Fruit fly (Drosophila melanogaster): ENCODE data around the gene LeuRS.

The LeuRS gene

dm6 chr2L:3478034-3478880 is 36.2 kb downstream of the LeuRS start, which contains the start of gene Thor (continued):
- TF ChIP-seq chn (GFP tag; optimal IDR thresholded peaks at IDR 0.05) (peak; percentile 64), CG18764 (GFP tag; optimal IDR thresholded peaks at IDR 0.05) (peak; percentile 52), unc-4 (GFP tag; IDR thresholded peaks at IDR 0.05; ENCODE audit: partially characterized antibody) (peak; percentile 39; the same call in 1 of the 2 replicates)

- TF ChIP-seq sisA (GFP tag; IDR thresholded peaks at IDR 0.05) (peak; percentile 21; the same call in 1 of the 2 replicates), CG9932 (GFP tag; IDR thresholded peaks at IDR 0.05) (peak; percentile 51), dmrt99B (tag; optimal IDR thresholded peaks at IDR 0.05) (peak; percentile 53), Bgb (GFP tag; IDR thresholded peaks at IDR 0.05; ENCODE audit: partially characterized antibody) (peak; percentile 20; the same call in 1 of the 2 replicates), gem (tag; optimal IDR thresholded peaks at IDR 0.05) (peak; percentile 64), Hsf (GFP tag; optimal IDR thresholded peaks at IDR 0.05) (peak; percentile 41), pb (GFP tag; optimal IDR thresholded peaks at IDR 0.05) (peak; percentile 14), esg (GFP tag; conservative IDR thresholded peaks at IDR 0.05) (0 out of 2 replicates have a peak, but pooled peaks have one; percentile 6), row (GFP tag; IDR thresholded peaks at IDR 0.05) (peak; percentile 76), CG16813 (GFP tag; IDR thresholded peaks at IDR 0.05; ENCODE audit: partially characterized antibody) (no peak), maf-S (GFP tag; optimal IDR thresholded peaks at IDR 0.05) (peak; percentile 47), Ptx1 (GFP tag; IDR thresholded peaks at IDR 0.05) (peak; percentile 45), shn (GFP tag; optimal IDR thresholded peaks at IDR 0.05) (peak; percentile 60), Trl (optimal IDR thresholded peaks at IDR 0.05) (no peak), Trl (GFP tag; optimal IDR thresholded peaks at IDR 0.05) (no peak), CG1792 (GFP tag; optimal IDR thresholded peaks at IDR 0.05) (peak; percentile 29), HLH54F (GFP tag; optimal IDR thresholded peaks at IDR 0.05) (peak; percentile 51), Xbp1 (GFP tag; optimal IDR thresholded peaks at IDR 0.05) (peak; percentile 32), gro (GFP tag; optimal IDR thresholded peaks at IDR 0.05) (peak; percentile 1), Sox102F (GFP tag; optimal IDR thresholded peaks at IDR 0.05) (peak; percentile 39), gcm2 (GFP tag; optimal IDR thresholded peaks at IDR 0.05) (no peak), ind (GFP tag; optimal IDR thresholded peaks at IDR 0.05) (peak; percentile 15), B-H1 (GFP tag; IDR thresholded peaks at IDR 0.05) (peak; percentile 27; the same call in 1 of the 3 replicates), fd96Cb (tag; optimal IDR thresholded peaks at IDR 0.05) (peak; percentile 19), CG9727 (GFP tag; optimal IDR thresholded peaks at IDR 0.05) (peak; percentile 58), Hmx (GFP tag; optimal IDR thresholded peaks at IDR 0.05) (peak; percentile 23), CG9437 (GFP tag; optimal IDR thresholded peaks at IDR 0.05) (peak; percentile 48), CG8290 (GFP tag; optimal IDR thresholded peaks at IDR 0.05) (no peak), CG8290 (tag; optimal IDR thresholded peaks at IDR 0.05) (peak in 1 of 2 experiments; percentile 68), CG1603 (tag; optimal IDR thresholded peaks at IDR 0.05) (peak; percentile 18), slou (GFP tag; optimal IDR thresholded peaks at IDR 0.05) (peak; percentile 36), org-1 (GFP tag; optimal IDR thresholded peaks at IDR 0.05) (no peak), chn (GFP tag; optimal IDR thresholded peaks at IDR 0.05) (peak; percentile 36), CG33213 (GFP tag; optimal IDR thresholded peaks at IDR 0.05) (no peak), unpg (GFP tag; optimal IDR thresholded peaks at IDR 0.05) (no peak), CHES-1-like (GFP tag; optimal IDR thresholded peaks at IDR 0.05) (peak; percentile 45), Sin3A (optimal IDR thresholded peaks at IDR 0.05) (no peak), D19A (tag; optimal IDR thresholded peaks at IDR 0.05) (peak; percentile 6), CG12391 (tag; optimal IDR thresholded peaks at IDR 0.05) (peak; percentile 21), Mrtf (GFP tag; IDR thresholded peaks at IDR 0.05) (peak; percentile 37; the same call in 1 of the 3 replicates), lbe (GFP tag; optimal IDR thresholded peaks at IDR 0.05) (no peak), Kr (GFP tag; optimal IDR thresholded peaks at IDR 0.05) (no peak), bsh (GFP tag; optimal IDR thresholded peaks at IDR 0.05) (peak; percentile 13 to 28), CG11085 (GFP tag; IDR thresholded peaks at IDR 0.05) (no peak), CG18262 (tag; optimal IDR thresholded peaks at IDR 0.05) (peak; percentile 28)
Observed at dm6 chr2L:3477057-3477755, 37.2 kb downstream of the LeuRS start.
